Worm (Caenorhabditis elegans): ENCODE data around the gene gsto-3.

Gene gsto-3

ce11 chrIII:356906-357901 is 23.9 kb downstream of the gsto-3 start:
- TF ChIP-seq R02D3.7 (tag; optimal IDR thresholded peaks at IDR 0.05) (no peak), hif-1 (tag; optimal IDR thresholded peaks at IDR 0.05) (no peak), daf-12 (tag; optimal IDR thresholded peaks at IDR 0.05) (no peak), lim-7 (GFP tag; IDR thresholded peaks at IDR 0.05) (no peak), ces-1 (GFP tag; optimal IDR thresholded peaks at IDR 0.05) (no peak), nhr-11 (tag; optimal IDR thresholded peaks at IDR 0.05) (no peak), nhr-25 (tag; optimal IDR thresholded peaks at IDR 0.05; ENCODE audit: borderline replicate concordance, insufficient read depth) (no peak), zfp-3 (GFP tag; conservative IDR thresholded peaks at IDR 0.05) (no peak; the same call in 1 of the 2 replicates), dmd-8 (GFP tag; IDR thresholded peaks at IDR 0.05) (no peak), nhr-76 (tag; optimal IDR thresholded peaks at IDR 0.05) (no peak), nhr-111 (GFP tag; optimal IDR thresholded peaks at IDR 0.05) (no peak), zag-1 (tag; optimal IDR thresholded peaks at IDR 0.05) (no peak), ZK337.2 (GFP tag; IDR thresholded peaks at IDR 0.05) (no peak), lir-3 (tag; optimal IDR thresholded peaks at IDR 0.05) (no peak), Y75B8A.6 (GFP tag; IDR thresholded peaks at IDR 0.05) (no peak), mxl-3 (GFP tag; optimal IDR thresholded peaks at IDR 0.05) (no peak), F26F4.8 (GFP tag; conservative IDR thresholded peaks at IDR 0.05) (no peak), fkh-10 (GFP tag; optimal IDR thresholded peaks at IDR 0.05) (no peak), aly-2 (tag; optimal IDR thresholded peaks at IDR 0.05) (no peak), T20F7.1 (GFP tag; optimal IDR thresholded peaks at IDR 0.05) (peak; percentile 12), snpc-1.2 (GFP tag; IDR thresholded peaks at IDR 0.05) (0 out of 2 replicates have a peak, but pooled peaks have one; percentile 14), php-3 (GFP tag; IDR thresholded peaks at IDR 0.05) (peak; percentile 52; the same call in 1 of the 2 replicates), daf-8 (GFP tag; IDR thresholded peaks at IDR 0.05) (no peak), T26A8.4 (GFP tag; IDR thresholded peaks at IDR 0.05) (peak; percentile 45), unc-62 (GFP tag; optimal IDR thresholded peaks at IDR 0.05 in 1 of 2) (peak in 1 of 2 experiments; percentile 94), unc-62 (tag; optimal IDR thresholded peaks at IDR 0.05) (no peak), spr-1 (tag; optimal IDR thresholded peaks at IDR 0.05) (no peak), mxl-2 (GFP tag; conservative IDR thresholded peaks at IDR 0.05) (no peak), cey-2 (tag; optimal IDR thresholded peaks at IDR 0.05; ENCODE audit: borderline replicate concordance, insufficient read depth) (no peak), dmd-9 (GFP tag; IDR thresholded peaks at IDR 0.05) (0 out of 2 replicates have a peak, but pooled peaks have one; percentile 41), nhr-237 (tag; optimal IDR thresholded peaks at IDR 0.05) (no peak), aha-1 (tag) (no peak), ZK546.5 (tag; optimal IDR thresholded peaks at IDR 0.05) (no peak), mdl-1 (tag; optimal IDR thresholded peaks at IDR 0.05) (peak in 1 of 2 experiments; percentile 4), unc-130 (GFP tag; optimal IDR thresholded peaks at IDR 0.05) (no peak), nhr-77 (tag; optimal IDR thresholded peaks at IDR 0.05) (peak; percentile 37), F10B5.3 (tag; optimal IDR thresholded peaks at IDR 0.05) (no peak), sdz-12 (GFP tag; optimal IDR thresholded peaks at IDR 0.05) (no peak), ceh-28 (tag; optimal IDR thresholded peaks at IDR 0.05) (no peak), set-16 (GFP tag; IDR thresholded peaks at IDR 0.05) (no peak), arid-1 (GFP tag; conservative IDR thresholded peaks at IDR 0.05) (0 out of 2 replicates have a peak, but pooled peaks have one; percentile 17), zfp-2 (tag; optimal IDR thresholded peaks at IDR 0.05) (no peak), daf-19 (GFP tag; conservative IDR thresholded peaks at IDR 0.05) (no peak), nhr-10 (tag; optimal IDR thresholded peaks at IDR 0.05) (no peak), skn-1 (tag; optimal IDR thresholded peaks at IDR 0.05) (no peak), unc-39 (tag; optimal IDR thresholded peaks at IDR 0.05) (no peak), egl-43 (GFP tag; IDR thresholded peaks at IDR 0.05) (peak; percentile 65; the same call in 1 of the 2 replicates), ceh-20 (GFP tag; IDR thresholded peaks at IDR 0.05) (no peak)

Measured in whole organism, L4 larva.